Worm (Caenorhabditis elegans) whole organism, L2 larva: ENCODE results near the gene soap-1.

Experiments
- C34F6.9 ChIP-seq: fragments of 150-350 bp; optimal IDR thresholded peaks from 2 replicates; lab custom pipeline; 2014; ENCODE audit warnings: missing biosample characterization, missing genetic modification characterization
- F13H6.1 ChIP-seq: sonication (generic microtip); optimal IDR thresholded peaks from 2 replicates; lab custom pipeline; 2016; ENCODE audit warnings: missing genetic modification characterization, missing compliant biosample characterization
- R02D3.7 ChIP-seq: fragments of 150-350 bp; optimal IDR thresholded peaks from 2 replicates; lab custom pipeline; 2014; ENCODE audit warnings: missing biosample characterization, missing genetic modification characterization
- Y55F3AM.14 ChIP-seq: fragments of 200-800 bp; sonication (Bioruptor generic); optimal IDR thresholded peaks from 2 replicates; lab custom pipeline; 2018; ENCODE audit warnings: mild to moderate bottlenecking, missing genetic modification characterization, missing compliant biosample characterization
- ZK546.5 ChIP-seq: sonication (generic microtip); optimal IDR thresholded peaks from 2 replicates; lab custom pipeline; 2017; ENCODE audit warnings: missing biosample characterization, missing genetic modification characterization
- alr-1 ChIP-seq: fragments of 150-350 bp; optimal IDR thresholded peaks from 2 replicates; lab custom pipeline; 2014; ENCODE audit warnings: missing biosample characterization, missing genetic modification characterization
- aly-2 ChIP-seq: fragments of 150-350 bp; optimal IDR thresholded peaks from 2 replicates; lab custom pipeline; 2014; ENCODE audit warnings: missing biosample characterization, missing genetic modification characterization
- ama-1 ChIP-seq: fragments of 150-350 bp; optimal IDR thresholded peaks from 2 replicates; lab custom pipeline; 2018; ENCODE audit warnings: inconsistent platforms
- blmp-1 ChIP-seq: sonication (generic microtip); optimal IDR thresholded peaks from 2 replicates; lab custom pipeline; 2017; ENCODE audit warnings: missing genetic modification characterization, mild to moderate bottlenecking, missing compliant biosample characterization, antibody characterized with exemption, moderate library complexity; ENCODE audit not compliant: insufficient read depth
- ceh-16 ChIP-seq: fragments of 150-350 bp; optimal IDR thresholded peaks from 2 replicates; lab custom pipeline; 2014; ENCODE audit warnings: missing biosample characterization, missing genetic modification characterization
- ceh-82 ChIP-seq: fragments of 150-350 bp; optimal IDR thresholded peaks from 2 replicates; lab custom pipeline; 2014; ENCODE audit warnings: missing biosample characterization, missing genetic modification characterization
- crh-2 ChIP-seq: sonication (generic microtip); optimal IDR thresholded peaks from 2 replicates; lab custom pipeline; 2017; ENCODE audit warnings: missing biosample characterization, missing genetic modification characterization
- dmd-4 ChIP-seq: sonication (generic microtip); optimal IDR thresholded peaks from 2 replicates; lab custom pipeline; 2017; ENCODE audit warnings: missing biosample characterization, missing genetic modification characterization
- egl-27 ChIP-seq: sonication (generic microtip); optimal IDR thresholded peaks from 3 replicates; lab custom pipeline; 2017; ENCODE audit warnings: missing biosample characterization, missing genetic modification reagents, missing genetic modification characterization
- elt-3 ChIP-seq: sonication (generic microtip); optimal IDR thresholded peaks from 2 replicates; lab custom pipeline; 2017; ENCODE audit warnings: missing biosample characterization, missing genetic modification characterization
- fos-1 ChIP-seq: fragments of 150-350 bp; optimal IDR thresholded peaks from 2 replicates; lab custom pipeline; 2014; ENCODE audit warnings: missing biosample characterization, missing genetic modification characterization
- gmeb-1 ChIP-seq: fragments of 150-350 bp; optimal IDR thresholded peaks from 2 replicates; lab custom pipeline; 2014; ENCODE audit warnings: missing biosample characterization, missing genetic modification characterization
- lin-11 ChIP-seq: fragments of 150-350 bp; sonication (generic microtip); optimal IDR thresholded peaks from 2 replicates; lab custom pipeline; 2014; ENCODE audit warnings: missing biosample characterization, missing genetic modification characterization, inconsistent platforms, mixed read lengths
- lin-13 ChIP-seq: fragments of 150-350 bp; optimal IDR thresholded peaks from 2 replicates; lab custom pipeline; 2014; ENCODE audit warnings: missing biosample characterization, missing genetic modification reagents, missing genetic modification characterization
- lin-39 ChIP-seq: fragments of 150-350 bp; optimal IDR thresholded peaks from 2 replicates; lab custom pipeline; 2014; ENCODE audit warnings: missing biosample characterization, missing genetic modification reagents, missing genetic modification characterization
- mab-5 ChIP-seq: fragments of 150-350 bp; optimal IDR thresholded peaks from 2 replicates; lab custom pipeline; 2014; ENCODE audit warnings: missing biosample characterization, missing genetic modification characterization
- mbf-1 ChIP-seq: sonication (generic microtip); optimal IDR thresholded peaks from 2 replicates; lab custom pipeline; 2017; ENCODE audit warnings: missing biosample characterization, missing genetic modification characterization
- mdl-1 ChIP-seq, 2 experiments: fragments of 150-350 bp in 1 of 2; sonication (generic microtip) in 1 of 2; optimal IDR thresholded peaks; 2 replicates each; lab custom pipeline; 2017; ENCODE audit warnings: missing biosample characterization in 2 of 2, missing genetic modification characterization in 2 of 2
- nhr-10 ChIP-seq: sonication (generic microtip); optimal IDR thresholded peaks from 2 replicates; lab custom pipeline; 2017; ENCODE audit warnings: missing biosample characterization, missing genetic modification characterization
- nhr-11 ChIP-seq: fragments of 150-350 bp; optimal IDR thresholded peaks from 2 replicates; lab custom pipeline; 2014; ENCODE audit warnings: missing biosample characterization, missing genetic modification characterization
- nhr-12 ChIP-seq: fragments of 150-350 bp; optimal IDR thresholded peaks from 2 replicates; lab custom pipeline; 2014; ENCODE audit warnings: missing biosample characterization, missing genetic modification characterization
- nhr-129 ChIP-seq: fragments of 150-350 bp; optimal IDR thresholded peaks from 2 replicates; lab custom pipeline; 2014; ENCODE audit warnings: missing biosample characterization, missing genetic modification characterization
- nhr-21 ChIP-seq: fragments of 150-350 bp; optimal IDR thresholded peaks from 2 replicates; lab custom pipeline; 2014; ENCODE audit warnings: missing biosample characterization, missing genetic modification characterization
- nhr-23 ChIP-seq: fragments of 150-350 bp; optimal IDR thresholded peaks from 2 replicates; lab custom pipeline; 2014; ENCODE audit warnings: missing biosample characterization, missing genetic modification reagents, missing genetic modification characterization
- nhr-237 ChIP-seq: fragments of 150-350 bp; optimal IDR thresholded peaks from 2 replicates; lab custom pipeline; 2014; ENCODE audit warnings: missing biosample characterization, missing genetic modification characterization
- nhr-25 ChIP-seq: fragments of 150-350 bp; sonication (generic microtip); optimal IDR thresholded peaks from 3 replicates; lab custom pipeline; 2014; ENCODE audit warnings: missing biosample characterization, missing genetic modification characterization
- nhr-6 ChIP-seq: fragments of 150-350 bp; optimal IDR thresholded peaks from 2 replicates; lab custom pipeline; 2014; ENCODE audit warnings: missing biosample characterization, missing genetic modification characterization
- nhr-77 ChIP-seq: fragments of 150-350 bp; optimal IDR thresholded peaks from 2 replicates; lab custom pipeline; 2014; ENCODE audit warnings: missing biosample characterization, missing genetic modification characterization
- peb-1 ChIP-seq: fragments of 150-350 bp; optimal IDR thresholded peaks from 2 replicates; lab custom pipeline; 2014; ENCODE audit warnings: missing biosample characterization, missing genetic modification characterization
- sem-4 ChIP-seq: fragments of 150-350 bp; optimal IDR thresholded peaks from 2 replicates; lab custom pipeline; 2014; ENCODE audit warnings: missing biosample characterization, missing genetic modification reagents, missing genetic modification characterization
- skn-1 ChIP-seq: sonication (generic microtip); optimal IDR thresholded peaks from 2 replicates; lab custom pipeline; 2017; ENCODE audit warnings: missing biosample characterization, missing genetic modification characterization
- sma-3 ChIP-seq: sonication (generic microtip); optimal IDR thresholded peaks from 2 replicates; lab custom pipeline; 2016; ENCODE audit warnings: missing genetic modification reagents, missing genetic modification characterization, missing compliant biosample characterization
- sma-9 ChIP-seq, 2 experiments: fragments of 150-350 bp in 1 of 2; sonication (generic microtip) in 1 of 2; optimal IDR thresholded peaks; 2 replicates each; lab custom pipeline; 2014 to 2016; ENCODE audit warnings: missing genetic modification characterization in 2 of 2, mild to moderate bottlenecking in 1 of 2, missing biosample characterization in 1 of 2, missing compliant biosample characterization in 1 of 2, missing genetic modification reagents in 1 of 2, moderate library complexity in 1 of 2
- snpc-4 ChIP-seq: fragments of 150-350 bp; optimal IDR thresholded peaks from 2 replicates; lab custom pipeline; 2014; ENCODE audit warnings: missing biosample characterization, missing genetic modification characterization
- unc-39 ChIP-seq: fragments of 150-350 bp; optimal IDR thresholded peaks from 2 replicates; lab custom pipeline; 2014; ENCODE audit warnings: missing biosample characterization, missing genetic modification characterization
- unc-55 ChIP-seq: fragments of 150-350 bp; sonication (generic microtip); optimal IDR thresholded peaks from 3 replicates; lab custom pipeline; 2014; ENCODE audit warnings: missing biosample characterization, missing genetic modification reagents, missing genetic modification characterization
- unc-62 ChIP-seq: fragments of 150-350 bp; optimal IDR thresholded peaks from 2 replicates; lab custom pipeline; 2014; ENCODE audit warnings: missing biosample characterization, missing genetic modification reagents, missing genetic modification characterization
- zag-1 ChIP-seq: fragments of 150-350 bp; optimal IDR thresholded peaks from 2 replicates; lab custom pipeline; 2014; ENCODE audit warnings: missing biosample characterization, missing genetic modification characterization
- ztf-1 ChIP-seq: fragments of 200-800 bp; sonication (Bioruptor generic); conservative IDR thresholded peaks from 2 replicates; pipeline ENCODE4 v1.3.6; 2022; ENCODE audit warnings: missing genetic modification characterization, missing compliant biosample characterization
- ztf-11 ChIP-seq: sonication (generic microtip); optimal IDR thresholded peaks from 2 replicates; lab custom pipeline; 2017; ENCODE audit warnings: missing biosample characterization, missing genetic modification characterization
- ztf-4 ChIP-seq: fragments of 150-350 bp; optimal IDR thresholded peaks from 2 replicates; lab custom pipeline; 2014; ENCODE audit warnings: missing biosample characterization, missing genetic modification characterization

soap-1 gene

ce11 chrV:7236694-7237093 is 22.0 kb upstream of the soap-1 start:
- TF ChIP-seq nhr-21 (tag; lab: Kevin White, UChicago) (no peak), peb-1 (tag; lab: Kevin White, UChicago) (no peak), ceh-16 (tag; lab: Kevin White, UChicago) (no peak), ztf-11 (tag; lab: Kevin White, UChicago) (no peak)

ce11 chrV:7234726-7235125 is 20.0 kb upstream of the soap-1 start, which contains the start of gene C05C8.5:
C05C8.5 (minus strand) TSS chrV:7234826.
- TF ChIP-seq nhr-25 (tag; lab: Kevin White, UChicago) (no peak), peb-1 (tag; lab: Kevin White, UChicago) (no peak), nhr-12 (tag; lab: Kevin White, UChicago) (no peak), sma-9 (GFP tag; optimal IDR thresholded peaks at IDR 0.05; lab: Kevin White, UChicago) (no peak), sma-9 (tag; optimal IDR thresholded peaks at IDR 0.05; lab: Kevin White, UChicago) (no peak), snpc-4 (tag; lab: Kevin White, UChicago) (no peak), nhr-11 (no peak)

- TF ChIP-seq sem-4 (tag; lab: Kevin White, UChicago) (no peak), nhr-25 (tag; lab: Kevin White, UChicago) (no peak), lin-39 (tag; lab: Kevin White, UChicago) (no peak), sma-3 (no peak), mab-5 (tag; lab: Kevin White, UChicago) (no peak), lin-13 (GFP tag; lab: Kevin White, UChicago) (no peak)
Observed at ce11 chrV:7231524-7231923, 16.8 kb upstream of the soap-1 start.

- TF ChIP-seq nhr-237 (tag; lab: Kevin White, UChicago) (no peak), mbf-1 (tag; lab: Kevin White, UChicago) (no peak), lin-11 (tag; lab: Kevin White, UChicago) (peak; percentile 59), aly-2 (tag; lab: Kevin White, UChicago) (no peak), R02D3.7 (tag; lab: Kevin White, UChicago) (no peak), unc-55 (peak; percentile 79), lin-39 (tag; lab: Kevin White, UChicago) (no peak), zag-1 (tag; lab: Kevin White, UChicago) (no peak), ZK546.5 (tag; lab: Kevin White, UChicago) (no peak), egl-27 (tag; lab: Kevin White, UChicago) (no peak), sem-4 (tag; lab: Kevin White, UChicago) (peak; percentile 52), nhr-6 (tag; lab: Kevin White, UChicago) (no peak), unc-39 (tag; lab: Kevin White, UChicago) (no peak), nhr-25 (tag; lab: Kevin White, UChicago) (no peak), nhr-21 (tag; lab: Kevin White, UChicago) (no peak), F13H6.1 (peak; percentile 46), Y55F3AM.14 (GFP tag; lab: Kevin White, UChicago) (no peak), peb-1 (tag; lab: Kevin White, UChicago) (no peak), ceh-16 (tag; lab: Kevin White, UChicago) (no peak), nhr-129 (tag; lab: Kevin White, UChicago) (peak; percentile 16), sma-9 (GFP tag; optimal IDR thresholded peaks at IDR 0.05; lab: Kevin White, UChicago) (peak; percentile 47), sma-9 (tag; optimal IDR thresholded peaks at IDR 0.05; lab: Kevin White, UChicago) (no peak), nhr-11 (no peak), lin-13 (GFP tag; lab: Kevin White, UChicago) (peak; percentile 10), gmeb-1 (tag; lab: Kevin White, UChicago) (peak; percentile 75), ceh-82 (no peak), ztf-1 (no peak), unc-62 (GFP tag; lab: Kevin White, UChicago) (no peak), mdl-1 (tag; optimal IDR thresholded peaks at IDR 0.05; lab: Kevin White, UChicago) (no peak), C34F6.9 (tag; lab: Kevin White, UChicago) (peak; percentile 29), nhr-23 (tag; lab: Kevin White, UChicago) (no peak), ama-1 (lab: Kevin White, UChicago) (no peak), ztf-4 (tag; lab: Kevin White, UChicago) (no peak), elt-3 (tag; lab: Kevin White, UChicago) (no peak), nhr-10 (no peak), snpc-4 (tag; lab: Kevin White, UChicago) (no peak), sma-3 (peak; percentile 43), dmd-4 (tag; lab: Kevin White, UChicago) (no peak), ztf-11 (tag; lab: Kevin White, UChicago) (no peak), skn-1 (tag; lab: Kevin White, UChicago) (no peak), alr-1 (tag; lab: Kevin White, UChicago) (no peak), fos-1 (tag; lab: Kevin White, UChicago) (peak; percentile 15), nhr-77 (tag; lab: Kevin White, UChicago) (no peak), blmp-1 (no peak), mab-5 (tag; lab: Kevin White, UChicago) (peak; percentile 49), nhr-12 (tag; lab: Kevin White, UChicago) (no peak), crh-2 (no peak)
Observed at ce11 chrV:7230847-7231246, 16.1 kb upstream of the soap-1 start, which contains the start of the genes gei-6 and krr-1. gei-6 (minus strand) TSS chrV:7230848. krr-1 (plus strand) TSS chrV:7231190.
